Fruit fly (Drosophila melanogaster) whole organism, embryonic: Measurements from ENCODE around the gene CG8837.

Source experiments
- B-H1 ChIP-seq: fragments of 200-800 bp; sonication (Bioruptor generic); IDR thresholded peaks from 3 replicates; pipeline ENCODE4 v1.3.6; 2022; ENCODE audit warnings: missing biosample characterization, missing genetic modification characterization
- CG10267 ChIP-seq: fragments of 200-800 bp; sonication (Bioruptor generic); optimal IDR thresholded peaks from 2 replicates; lab custom pipeline; 2018; ENCODE audit warnings: missing biosample characterization, mild to moderate bottlenecking, missing genetic modification characterization, moderate library complexity
- CG10654 ChIP-seq: fragments of 200-800 bp; sonication (Bioruptor generic); optimal IDR thresholded peaks from 2 replicates; lab custom pipeline; 2016; ENCODE audit warnings: missing biosample characterization, missing genetic modification characterization
- CG10979 ChIP-seq: fragments of 200-800 bp; sonication (Bioruptor generic); optimal IDR thresholded peaks from 2 replicates; lab custom pipeline; 2018; ENCODE audit warnings: missing biosample characterization, mild to moderate bottlenecking, missing genetic modification characterization, moderate library complexity
- CG11398 ChIP-seq: fragments of 200-800 bp; sonication (Bioruptor generic); optimal IDR thresholded peaks from 2 replicates; lab custom pipeline; 2016; ENCODE audit warnings: missing biosample characterization, missing genetic modification characterization
- CG12071 ChIP-seq: fragments of 200-800 bp; sonication (Bioruptor generic); optimal IDR thresholded peaks from 3 replicates; lab custom pipeline; 2018; ENCODE audit warnings: missing biosample characterization, mild to moderate bottlenecking, missing genetic modification characterization
- CG1233 ChIP-seq: fragments of 200-800 bp; sonication (Bioruptor generic); optimal IDR thresholded peaks from 4 replicates; lab custom pipeline; 2018; ENCODE audit warnings: missing biosample characterization, mild to moderate bottlenecking, missing genetic modification characterization
- CG12942 ChIP-seq: fragments of 200-800 bp; sonication (Bioruptor generic); optimal IDR thresholded peaks from 3 replicates; lab custom pipeline; 2016; ENCODE audit warnings: missing biosample characterization, missing genetic modification characterization
- CG17385 ChIP-seq: fragments of 200-800 bp; sonication (Bioruptor generic); optimal IDR thresholded peaks from 3 replicates; lab custom pipeline; 2018; ENCODE audit warnings: missing biosample characterization, mild to moderate bottlenecking, missing genetic modification characterization
- CG1832 ChIP-seq: fragments of 200-800 bp; sonication (Bioruptor generic); optimal IDR thresholded peaks from 2 replicates; lab custom pipeline; 2017; ENCODE audit warnings: missing biosample characterization, mild to moderate bottlenecking, missing genetic modification characterization, inconsistent platforms
- CG2199 ChIP-seq: fragments of 200-800 bp; sonication (Bioruptor generic); IDR thresholded peaks from 3 replicates; pipeline ENCODE4 v1.3.6; 2022; ENCODE audit warnings: missing biosample characterization, missing genetic modification characterization
- CG30403 ChIP-seq: fragments of 200-800 bp; sonication (Bioruptor generic); optimal IDR thresholded peaks from 3 replicates; lab custom pipeline; 2016; ENCODE audit warnings: missing biosample characterization, missing genetic modification characterization
- CG3407 ChIP-seq: fragments of 200-800 bp; sonication (Bioruptor generic); optimal IDR thresholded peaks from 2 replicates; lab custom pipeline; 2018; ENCODE audit warnings: missing biosample characterization, mild to moderate bottlenecking, missing genetic modification characterization
- CG4730 ChIP-seq: fragments of 200-800 bp; sonication (Bioruptor generic); IDR thresholded peaks from 2 replicates; pipeline ENCODE4 v1.3.6; 2022; ENCODE audit warnings: missing biosample characterization, missing genetic modification characterization
- CG4854 ChIP-seq: fragments of 200-800 bp; sonication (Bioruptor generic); optimal IDR thresholded peaks from 2 replicates; lab custom pipeline; 2016; ENCODE audit warnings: missing biosample characterization, missing genetic modification characterization, inconsistent platforms
- CG5953 ChIP-seq: fragments of 200-800 bp; sonication (Bioruptor generic); IDR thresholded peaks from 2 replicates; pipeline ENCODE4 v1.3.6; 2022; ENCODE audit warnings: missing biosample characterization, missing genetic modification characterization
- CG6683 ChIP-seq: fragments of 200-800 bp; sonication (Bioruptor generic); optimal IDR thresholded peaks from 2 replicates; lab custom pipeline; 2017; ENCODE audit warnings: missing biosample characterization, mild to moderate bottlenecking, missing genetic modification characterization, missing genetic modification reagents
- Deaf1 ChIP-seq: fragments of 200-800 bp; optimal IDR thresholded peaks from 3 replicates; lab custom pipeline; 2019; ENCODE audit warnings: missing biosample characterization, mild to moderate bottlenecking, missing genetic modification characterization, moderate library complexity
- Elba2 ChIP-seq: fragments of 200-800 bp; sonication (Bioruptor generic); optimal IDR thresholded peaks from 3 replicates; lab custom pipeline; 2016; ENCODE audit warnings: missing biosample characterization, missing genetic modification characterization
- HLHmδ ChIP-seq: fragments of 200-800 bp; sonication (Bioruptor generic); optimal IDR thresholded peaks from 2 replicates; lab custom pipeline; 2018; ENCODE audit warnings: missing biosample characterization, mild to moderate bottlenecking, missing genetic modification characterization, moderate library complexity
- Hr3 ChIP-seq: fragments of 200-800 bp; sonication (Bioruptor generic); optimal IDR thresholded peaks from 3 replicates; lab custom pipeline; 2016; ENCODE audit warnings: missing biosample characterization, missing genetic modification characterization
- Lhr ChIP-seq: fragments of 200-800 bp; sonication (Bioruptor generic); optimal IDR thresholded peaks from 3 replicates; lab custom pipeline; 2017; ENCODE audit warnings: mild to moderate bottlenecking, missing biosample characterization, missing genetic modification reagents, missing genetic modification characterization
- Lpt ChIP-seq: fragments of >200 bp; optimal IDR thresholded peaks from 2 replicates; lab custom pipeline; 2018; ENCODE audit warnings: missing biosample characterization, missing genetic modification characterization
- Opbp ChIP-seq: fragments of 200-800 bp; sonication (Bioruptor generic); IDR thresholded peaks from 3 replicates; pipeline ENCODE4 v1.3.6; 2022; ENCODE audit warnings: missing biosample characterization, missing genetic modification characterization; ENCODE audit not compliant: partially characterized antibody
- Stat92E ChIP-seq, 3 experiments: fragments of >200 bp in 2 of 3; fragments of 200-800 bp in 1 of 3; sonication (Bioruptor generic) in 1 of 3; optimal IDR thresholded peaks; 2 replicates each; lab custom pipeline; 2017 to 2019; ENCODE audit warnings: missing biosample characterization in 3 of 3, missing genetic modification characterization in 3 of 3, mild to moderate bottlenecking in 1 of 3, moderate library complexity in 1 of 3
- al ChIP-seq: fragments of 200-800 bp; sonication (Bioruptor generic); IDR thresholded peaks from 2 replicates; pipeline ENCODE4 v1.3.6; 2022; ENCODE audit warnings: missing biosample characterization, missing genetic modification characterization
- ato ChIP-seq: fragments of 200-800 bp; sonication (Bioruptor generic); IDR thresholded peaks from 2 replicates; pipeline ENCODE4 v1.3.6; 2022; ENCODE audit warnings: missing biosample characterization, missing genetic modification characterization; ENCODE audit not compliant: partially characterized antibody
- bigmax ChIP-seq: fragments of 200-800 bp; sonication (Bioruptor generic); optimal IDR thresholded peaks from 2 replicates; lab custom pipeline; 2018; ENCODE audit warnings: missing biosample characterization, mild to moderate bottlenecking, missing genetic modification characterization
- cas ChIP-seq: fragments of 200-800 bp; sonication (Bioruptor generic); IDR thresholded peaks from 2 replicates; pipeline ENCODE4 v1.3.6; 2022; ENCODE audit warnings: missing biosample characterization, missing genetic modification characterization
- croc ChIP-seq: fragments of 200-800 bp; sonication (Bioruptor generic); conservative IDR thresholded peaks from 3 replicates; pipeline ENCODE4 v1.3.6; 2022; ENCODE audit warnings: missing biosample characterization, missing genetic modification characterization
- dmrt11E ChIP-seq: fragments of 200-800 bp; sonication (Bioruptor generic); optimal IDR thresholded peaks from 3 replicates; lab custom pipeline; 2018; ENCODE audit warnings: missing biosample characterization, mild to moderate bottlenecking, missing genetic modification characterization, moderate library complexity
- dpn ChIP-seq, 2 experiments: fragments of 200-800 bp; sonication (Bioruptor generic); optimal IDR thresholded peaks; 3 replicates each; lab custom pipeline; 2016; ENCODE audit warnings: missing biosample characterization in 2 of 2, missing genetic modification characterization in 2 of 2
- esg ChIP-seq: fragments of 200-800 bp; sonication (Bioruptor generic); conservative IDR thresholded peaks from 2 replicates; pipeline ENCODE4 v1.3.6; 2022; ENCODE audit warnings: missing biosample characterization, missing genetic modification characterization
- eyg ChIP-seq: fragments of 200-800 bp; sonication (Bioruptor generic); optimal IDR thresholded peaks from 3 replicates; lab custom pipeline; 2016; ENCODE audit warnings: missing biosample characterization, missing genetic modification characterization
- gce ChIP-seq: fragments of 200-800 bp; sonication (Bioruptor generic); IDR thresholded peaks from 3 replicates; pipeline ENCODE4 v1.3.6; 2022; ENCODE audit warnings: missing biosample characterization, missing genetic modification characterization
- gsb ChIP-seq: fragments of 200-800 bp; sonication (Bioruptor generic); IDR thresholded peaks from 2 replicates; pipeline ENCODE4 v1.3.6; 2022; ENCODE audit warnings: missing biosample characterization, missing genetic modification characterization
- insv ChIP-seq, 2 experiments: fragments of 200-800 bp; sonication (Bioruptor generic); optimal IDR thresholded peaks; 3 replicates each; lab custom pipeline; 2016 to 2018; ENCODE audit warnings: missing biosample characterization in 2 of 2, missing genetic modification characterization in 2 of 2
- lola ChIP-seq, 3 experiments: fragments of >200 bp in 2 of 3; fragments of 200-800 bp in 1 of 3; sonication (Bioruptor generic) in 1 of 3; optimal IDR thresholded peaks; 2 replicates each; lab custom pipeline; 2017 to 2019; ENCODE audit warnings: missing biosample characterization in 3 of 3, missing genetic modification characterization in 3 of 3, mild to moderate bottlenecking in 1 of 3, moderate library complexity in 1 of 3
- nerfin-1 ChIP-seq: fragments of 200-800 bp; sonication (Bioruptor generic); optimal IDR thresholded peaks from 3 replicates; lab custom pipeline; 2019; ENCODE audit warnings: missing biosample characterization, mild to moderate bottlenecking, missing genetic modification characterization, moderate library complexity
- nerfin-2 ChIP-seq: fragments of 200-800 bp; sonication (Bioruptor generic); IDR thresholded peaks from 2 replicates; pipeline ENCODE4 v1.3.6; 2022; ENCODE audit warnings: missing biosample characterization, missing genetic modification characterization; ENCODE audit not compliant: partially characterized antibody
- oc ChIP-seq: fragments of 200-800 bp; sonication (Bioruptor generic); optimal IDR thresholded peaks from 2 replicates; lab custom pipeline; 2018; ENCODE audit warnings: missing biosample characterization, mild to moderate bottlenecking, missing genetic modification characterization, moderate library complexity
- pzg ChIP-seq: fragments of 200-800 bp; sonication (Bioruptor generic); optimal IDR thresholded peaks from 3 replicates; lab custom pipeline; 2018; ENCODE audit warnings: missing biosample characterization, mild to moderate bottlenecking, missing genetic modification characterization, moderate library complexity
- run ChIP-seq: fragments of 200-800 bp; sonication (Bioruptor generic); optimal IDR thresholded peaks from 3 replicates; lab custom pipeline; 2018; ENCODE audit warnings: missing biosample characterization, mild to moderate bottlenecking, missing genetic modification characterization
- schlank ChIP-seq: fragments of 200-800 bp; sonication (Bioruptor generic); optimal IDR thresholded peaks from 2 replicates; lab custom pipeline; 2018; ENCODE audit warnings: missing biosample characterization, mild to moderate bottlenecking, missing genetic modification characterization
- sd ChIP-seq: fragments of 200-800 bp; sonication (Bioruptor generic); optimal IDR thresholded peaks from 3 replicates; lab custom pipeline; 2018; ENCODE audit warnings: missing biosample characterization, mild to moderate bottlenecking, missing genetic modification characterization, moderate library complexity
- tap ChIP-seq: fragments of 200-800 bp; optimal IDR thresholded peaks from 3 replicates; lab custom pipeline; 2019; ENCODE audit warnings: missing biosample characterization, mild to moderate bottlenecking, missing genetic modification characterization, moderate library complexity
- trem ChIP-seq: fragments of 200-800 bp; optimal IDR thresholded peaks from 3 replicates; lab custom pipeline; 2019; ENCODE audit warnings: missing biosample characterization, mild to moderate bottlenecking, missing genetic modification characterization, moderate library complexity
- ttk ChIP-seq: fragments of 200-800 bp; sonication (Bioruptor generic); IDR thresholded peaks from 2 replicates; pipeline ENCODE4 v2.1.2; 2022; ENCODE audit warnings: missing biosample characterization, missing genetic modification characterization

CG8837 gene

DNA sequence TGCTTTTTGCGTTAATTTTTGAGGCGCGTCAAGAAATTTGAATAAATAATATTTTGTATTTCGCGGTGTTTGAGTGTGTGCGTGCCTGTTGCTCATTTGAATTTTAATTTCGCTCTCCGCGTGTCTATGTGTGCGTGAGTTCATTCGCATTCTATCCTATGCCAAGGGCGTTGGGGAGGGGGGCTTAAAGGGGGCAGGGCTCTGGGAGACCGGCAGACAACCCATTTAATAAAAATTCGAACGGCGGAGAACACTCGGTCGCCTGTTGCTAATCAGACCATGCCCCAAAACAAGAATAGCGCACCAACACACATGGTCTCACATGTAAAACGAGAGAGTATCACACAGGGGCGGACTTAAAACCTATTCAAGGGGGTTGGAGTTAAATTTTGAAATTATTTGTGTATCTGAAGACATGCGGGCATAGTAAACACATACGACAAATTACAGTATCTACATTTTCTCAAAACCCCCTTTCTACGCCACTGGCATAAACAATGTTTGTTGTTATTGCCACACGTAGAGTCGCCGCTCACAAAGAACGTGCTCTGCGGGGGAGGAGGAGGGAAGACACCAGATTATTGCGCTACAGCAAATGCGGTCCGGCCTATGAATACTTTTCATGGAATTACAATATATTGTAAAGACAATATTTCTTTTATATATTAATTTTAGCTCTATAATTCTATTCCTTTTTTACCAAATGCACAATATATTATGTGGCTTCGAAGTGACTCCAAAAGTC lies 18.1 kb upstream of the CG8837 start (continued):
- TF ChIP-seq CG10267 (tag; lab: Kevin White, UChicago) (peak; percentile 97), Deaf1 (peak; percentile 91), ato (no peak), Lpt (GFP tag; lab: Kevin White, UChicago) (no peak), gsb (GFP tag; lab: Robert Waterston, UW) (peak; percentile 99), dpn (GFP tag; optimal IDR thresholded peaks at IDR 0.05; lab: Kevin White, UChicago) (peak; percentile 100), tap (tag; lab: Kevin White, UChicago) (peak; percentile 99), cas (peak; percentile 99), gce (GFP tag; lab: Robert Waterston, UW) (peak; percentile 98), pzg (peak; percentile 64), CG4854 (peak; percentile 99), CG17385 (GFP tag; lab: Kevin White, UChicago) (peak; percentile 99), CG2199 (GFP tag; lab: Robert Waterston, UW) (peak; percentile 99), Elba2 (GFP tag; lab: Kevin White, UChicago) (peak; percentile 95), trem (peak; percentile 96), nerfin-1 (tag; lab: Kevin White, UChicago) (peak; percentile 99), croc (GFP tag; lab: Robert Waterston, UW) (peak; percentile 99), nerfin-2 (GFP tag; lab: Robert Waterston, UW) (no peak), CG4730 (GFP tag; lab: Robert Waterston, UW) (peak; percentile 99), HLHmδ (peak; percentile 77), sd (tag; lab: Kevin White, UChicago) (peak; percentile 99), CG5953 (peak; percentile 95), al (GFP tag; lab: Robert Waterston, UW) (peak; percentile 99), CG6683 (GFP tag; lab: Kevin White, UChicago) (peak; percentile 99), CG1233 (GFP tag; lab: Kevin White, UChicago) (peak; percentile 100), eyg (peak; percentile 99), Lhr (GFP tag; lab: Kevin White, UChicago) (peak; percentile 99), CG12071 (GFP tag; lab: Kevin White, UChicago) (peak; percentile 100), CG11398 (GFP tag; lab: Kevin White, UChicago) (peak; percentile 99), B-H1 (GFP tag; lab: Robert Waterston, UW) (peak; percentile 99), Hr3 (GFP tag; lab: Kevin White, UChicago) (peak; percentile 99), CG30403 (GFP tag; lab: Kevin White, UChicago) (peak; percentile 100), bigmax (GFP tag; lab: Kevin White, UChicago) (peak; percentile 85), CG1832 (GFP tag; lab: Kevin White, UChicago) (no peak), Opbp (GFP tag; lab: Robert Waterston, UW) (peak; percentile 47; the same call in 1 of the 3 replicates), run (tag; lab: Kevin White, UChicago) (peak; percentile 98), ttk (GFP tag; lab: Robert Waterston, UW) (peak; percentile 99), Stat92E (GFP tag; optimal IDR thresholded peaks at IDR 0.05; lab: Kevin White, UChicago) (peak in 1 of 3 experiments; percentile 99), CG10979 (tag; lab: Kevin White, UChicago) (peak; percentile 99), CG10654 (GFP tag; lab: Kevin White, UChicago) (peak; percentile 99), dmrt11E (tag; lab: Kevin White, UChicago) (peak; percentile 99), insv (GFP tag; optimal IDR thresholded peaks at IDR 0.05; lab: Kevin White, UChicago) (peak; percentile 82 to 90), schlank (tag; lab: Kevin White, UChicago) (peak; percentile 100), esg (peak; percentile 99), CG12942 (GFP tag; lab: Kevin White, UChicago) (peak; percentile 99), oc (tag; lab: Kevin White, UChicago) (peak; percentile 99), CG3407 (GFP tag; lab: Kevin White, UChicago) (peak; percentile 99), lola (GFP tag; optimal IDR thresholded peaks at IDR 0.05; lab: Kevin White, UChicago) (peak in 1 of 3 experiments; percentile 99)
